Fruit fly (Drosophila melanogaster): ENCODE data around the gene CG15812.

CG15812 gene

DNA sequence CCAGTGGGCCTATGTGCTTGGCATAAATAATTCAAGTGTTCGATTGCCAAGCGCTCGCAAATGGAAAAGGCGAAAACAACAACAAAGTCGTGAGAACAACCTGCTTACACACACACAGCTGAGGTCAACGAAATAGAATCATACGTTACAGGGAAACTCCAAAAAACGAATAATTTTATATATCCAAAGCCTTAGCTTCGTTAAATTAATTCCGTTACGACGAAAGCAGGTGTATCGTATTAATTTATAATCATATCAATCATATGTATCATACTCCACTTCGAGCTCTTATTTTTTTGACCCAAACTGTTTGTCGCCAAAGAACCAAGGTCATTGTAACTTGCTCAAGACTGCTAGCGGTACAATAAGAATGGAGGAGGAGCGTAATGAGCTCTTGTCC lies 19.7 kb downstream of the CG15812 start (continued):
- TF ChIP-seq MBD-R2 (GFP tag; IDR thresholded peaks at IDR 0.05) = peak; percentile 76
- peak; percentile 57; the same call in 1 of the 2 replicates for TF ChIP-seq Gsc (GFP tag; IDR thresholded peaks at IDR 0.05)
- TF ChIP-seq CG12659 (GFP tag; optimal IDR thresholded peaks at IDR 0.05) = peak; percentile 81
- peak; percentile 84 for TF ChIP-seq sisA (GFP tag; IDR thresholded peaks at IDR 0.05)
- TF ChIP-seq jumu (GFP tag; optimal IDR thresholded peaks at IDR 0.05) = peak; percentile 74
- peak; percentile 83 for TF ChIP-seq CG2875 (GFP tag; optimal IDR thresholded peaks at IDR 0.05)
- TF ChIP-seq crc (GFP tag; optimal IDR thresholded peaks at IDR 0.05) = peak; percentile 78
- TF ChIP-seq Xrp1 (GFP tag; IDR thresholded peaks at IDR 0.05) = peak; percentile 96
- peak; percentile 92 for TF ChIP-seq CG2712 (tag; optimal IDR thresholded peaks at IDR 0.05)
- peak; percentile 70; the same call in 2 of the 3 replicates for TF ChIP-seq so (GFP tag; IDR thresholded peaks at IDR 0.05)
- TF ChIP-seq ERR (GFP tag; optimal IDR thresholded peaks at IDR 0.05) = peak; percentile 62
- TF ChIP-seq slp2 (GFP tag; optimal IDR thresholded peaks at IDR 0.05) = peak; percentile 70
- TF ChIP-seq CG17385 (GFP tag; optimal IDR thresholded peaks at IDR 0.05) = peak; percentile 82
- peak; percentile 94 for TF ChIP-seq vvl (GFP tag; IDR thresholded peaks at IDR 0.05)
- peak; percentile 82 for TF ChIP-seq CG15514 (GFP tag; optimal IDR thresholded peaks at IDR 0.05)
- peak in 1 of 3 experiments; percentile 80 for TF ChIP-seq lola (GFP tag; optimal IDR thresholded peaks at IDR 0.05)
- TF ChIP-seq nau (GFP tag; optimal IDR thresholded peaks at IDR 0.05) = no peak
- peak in 1 of 3 experiments; percentile 64 for TF ChIP-seq Stat92E (GFP tag; optimal IDR thresholded peaks at IDR 0.05)
- peak; percentile 88 for TF ChIP-seq gsb (GFP tag; IDR thresholded peaks at IDR 0.05)
- no peak for TF ChIP-seq knrl (GFP tag; IDR thresholded peaks at IDR 0.05; ENCODE audit: partially characterized antibody)
- peak; percentile 71 for TF ChIP-seq esg (GFP tag; conservative IDR thresholded peaks at IDR 0.05)
- peak; percentile 99 for TF ChIP-seq CG11696 (GFP tag; IDR thresholded peaks at IDR 0.05)
- TF ChIP-seq gcm (GFP tag; optimal IDR thresholded peaks at IDR 0.05) = no peak
- peak; percentile 48 for TF ChIP-seq CG4328 (GFP tag; optimal IDR thresholded peaks at IDR 0.05)
- TF ChIP-seq NK7.1 (GFP tag; optimal IDR thresholded peaks at IDR 0.05) = peak; percentile 78
- TF ChIP-seq Spps (tag; optimal IDR thresholded peaks at IDR 0.05) = peak; percentile 86
- TF ChIP-seq pum (GFP tag; optimal IDR thresholded peaks at IDR 0.05) = peak; percentile 77
- TF ChIP-seq CG13296 (GFP tag; optimal IDR thresholded peaks at IDR 0.05) = peak; percentile 91
- TF ChIP-seq p53 (GFP tag; optimal IDR thresholded peaks at IDR 0.05) = no peak
- TF ChIP-seq ro (GFP tag; IDR thresholded peaks at IDR 0.05) = peak; percentile 72; the same call in 1 of the 2 replicates
- peak; percentile 41 for TF ChIP-seq luna (GFP tag; optimal IDR thresholded peaks at IDR 0.05)
- TF ChIP-seq corto (GFP tag; optimal IDR thresholded peaks at IDR 0.05) = peak; percentile 77
- TF ChIP-seq ken (GFP tag; IDR thresholded peaks at IDR 0.05) = peak; percentile 71; the same call in 2 of the 3 replicates
- TF ChIP-seq Sin3A (optimal IDR thresholded peaks at IDR 0.05) = no peak
- TF ChIP-seq tx (GFP tag; optimal IDR thresholded peaks at IDR 0.05) = peak; percentile 35
- peak; percentile 69 for TF ChIP-seq CG18011 (GFP tag; optimal IDR thresholded peaks at IDR 0.05)
- TF ChIP-seq crp (GFP tag; optimal IDR thresholded peaks at IDR 0.05) = peak in 1 of 2 experiments; percentile 2
- no peak for TF ChIP-seq CG10321 (GFP tag; IDR thresholded peaks at IDR 0.05)
- TF ChIP-seq PHDP (tag; optimal IDR thresholded peaks at IDR 0.05) = peak; percentile 92
- peak; percentile 81 for TF ChIP-seq Bteb2 (GFP tag; optimal IDR thresholded peaks at IDR 0.05)
- peak; percentile 87 for TF ChIP-seq CG32772 (GFP tag; IDR thresholded peaks at IDR 0.05)
- peak; percentile 87 for TF ChIP-seq CG4820 (GFP tag; optimal IDR thresholded peaks at IDR 0.05)
- no peak for TF ChIP-seq CG9797 (GFP tag; optimal IDR thresholded peaks at IDR 0.05)
- TF ChIP-seq CG6689 (GFP tag; IDR thresholded peaks at IDR 0.05) = peak; percentile 91
- TF ChIP-seq HLHmδ (GFP tag; optimal IDR thresholded peaks at IDR 0.05) = no peak
- TF ChIP-seq hth (optimal IDR thresholded peaks at IDR 0.05) = no peak
- TF ChIP-seq ewg (GFP tag; optimal IDR thresholded peaks at IDR 0.05) = peak; percentile 59
- TF ChIP-seq ranshi (GFP tag; IDR thresholded peaks at IDR 0.05) = peak; percentile 91
- peak; percentile 85 for TF ChIP-seq slbo (GFP tag; IDR thresholded peaks at IDR 0.05)
- no peak for TF ChIP-seq CkIIα-i1 (GFP tag; IDR thresholded peaks at IDR 0.05)
- TF ChIP-seq Scr (GFP tag; IDR thresholded peaks at IDR 0.05; ENCODE audit: partially characterized antibody) = no peak
